Fruit fly (Drosophila melanogaster): ENCODE results near the gene Cdk2.

- no peak for TF ChIP-seq Pif1B (GFP tag; optimal IDR thresholded peaks at IDR 0.05)
- TF ChIP-seq EcR (GFP tag; optimal IDR thresholded peaks at IDR 0.05): no peak
- no peak for TF ChIP-seq Ets98B (GFP tag; IDR thresholded peaks at IDR 0.05)
- no peak for TF ChIP-seq CG10348 (GFP tag; IDR thresholded peaks at IDR 0.05)
- TF ChIP-seq CG17806 (tag; optimal IDR thresholded peaks at IDR 0.05): no peak
- TF ChIP-seq Pif1A (GFP tag; optimal IDR thresholded peaks at IDR 0.05): no peak
- no peak for TF ChIP-seq CG8301 (tag; optimal IDR thresholded peaks at IDR 0.05)
- TF ChIP-seq CG8159 (tag; optimal IDR thresholded peaks at IDR 0.05): no peak
- no peak for TF ChIP-seq CG34367 (tag; optimal IDR thresholded peaks at IDR 0.05)
Measured at dm6 chr3R:20739000-20739399, 3.6 kb downstream of the Cdk2 start, which contains the start of gene CG17267.

Measured in whole organism, pupa.